Worm (Caenorhabditis elegans) whole organism, L3 larva: ENCODE measurements around the gene lin-46.

Experiments
- egl-27 ChIP-seq: sonication (generic microtip); optimal IDR thresholded peaks from 4 replicates; lab custom pipeline; 2017; ENCODE audit warnings: missing biosample characterization, missing genetic modification reagents, missing genetic modification characterization
- elt-3 ChIP-seq, 3 experiments: fragments of 150-350 bp in 1 of 3; sonication (generic microtip) in 2 of 3; optimal IDR thresholded peaks; 2 replicates in 2 of 3; 4 replicates in 1 of 3; lab custom pipeline; 2014 to 2017; ENCODE audit warnings: missing biosample characterization in 3 of 3, missing genetic modification characterization in 3 of 3
- fkh-10 ChIP-seq: sonication (generic microtip); optimal IDR thresholded peaks from 2 replicates; lab custom pipeline; 2017; ENCODE audit warnings: missing biosample characterization, missing genetic modification reagents, missing genetic modification characterization
- lin-15B ChIP-seq: fragments of 150-350 bp; optimal IDR thresholded peaks from 2 replicates; lab custom pipeline; 2014; ENCODE audit warnings: missing biosample characterization, missing genetic modification characterization
- nfya-1 ChIP-seq: sonication (generic microtip); optimal IDR thresholded peaks from 2 replicates; lab custom pipeline; 2017; ENCODE audit warnings: missing genetic modification characterization, mild to moderate bottlenecking, missing compliant biosample characterization, antibody characterized with exemption, moderate library complexity; ENCODE audit not compliant: insufficient read depth
- nhr-237 ChIP-seq: fragments of 150-350 bp; optimal IDR thresholded peaks from 2 replicates; lab custom pipeline; 2014; ENCODE audit warnings: missing biosample characterization, missing genetic modification characterization

- TF ChIP-seq nfya-1 (tag; lab: Kevin White, UChicago) (no peak), lin-15B (tag; lab: Kevin White, UChicago) (no peak), nhr-237 (tag; lab: Kevin White, UChicago) (no peak), elt-3 (tag; optimal IDR thresholded peaks at IDR 0.05; lab: Kevin White, UChicago) (no peak), fkh-10 (no peak), egl-27 (no peak)
Measured at ce11 chrV:12943399-12943798, 25.3 kb upstream of the lin-46 start.
